Fruit fly (Drosophila melanogaster): Measurements from ENCODE around the gene Secp43.

- TF ChIP-seq CG12605 (GFP tag; IDR thresholded peaks at IDR 0.05) (peak; percentile 29; the same call in 1 of the 2 replicates), CG34367 (tag; optimal IDR thresholded peaks at IDR 0.05) (no peak), CG4496 (GFP tag; IDR thresholded peaks at IDR 0.05) (peak; percentile 64; the same call in 2 of the 3 replicates), CG32121 (GFP tag; IDR thresholded peaks at IDR 0.05) (peak; percentile 42; the same call in 1 of the 2 replicates), fd96Ca (GFP tag; IDR thresholded peaks at IDR 0.05) (peak; percentile 58; the same call in 2 of the 3 replicates), CG17806 (tag; optimal IDR thresholded peaks at IDR 0.05) (no peak), Snoo (tag; optimal IDR thresholded peaks at IDR 0.05) (no peak), gl (tag; optimal IDR thresholded peaks at IDR 0.05) (no peak)
Measured at dm6 chr2L:4476672-4477273, 22.5 kb upstream of the Secp43 start, which contains the start of gene ine.
